Worm (Caenorhabditis elegans) whole organism, late embryonic: ENCODE results near the gene unc-98.

Source experiments
- ceh-30 ChIP-seq: fragments of 150-350 bp; optimal IDR thresholded peaks from 2 replicates; lab custom pipeline; 2014; ENCODE audit warnings: missing biosample characterization, missing genetic modification characterization
- nhr-232 ChIP-seq: sonication (generic microtip); optimal IDR thresholded peaks from 2 replicates; lab custom pipeline; 2016; ENCODE audit warnings: missing genetic modification characterization, missing compliant biosample characterization

- TF ChIP-seq ceh-30 (tag; lab: Kevin White, UChicago) (no peak), nhr-232 (tag; lab: Kevin White, UChicago) (no peak)
Measured at ce11 chrX:7554326-7554725, 19.1 kb downstream of the unc-98 start, which contains the start of gene F46C8.8.
